Fruit fly (Drosophila melanogaster) whole organism, wandering third instar larva: ENCODE results near the gene AlaRS.

Source experiments
- Abd-B ChIP-seq: fragments of >200 bp; optimal IDR thresholded peaks from 2 replicates; lab custom pipeline; 2017; ENCODE audit warnings: missing biosample characterization, missing genetic modification characterization
- CG32264 ChIP-seq: fragments of 200-800 bp; sonication (Bioruptor generic); optimal IDR thresholded peaks from 2 replicates; lab custom pipeline; 2016; ENCODE audit warnings: missing biosample characterization, missing genetic modification characterization
- CG9705 ChIP-seq: fragments of 200-800 bp; sonication (Bioruptor generic); optimal IDR thresholded peaks from 2 replicates; lab custom pipeline; 2018; ENCODE audit warnings: missing biosample characterization, mild to moderate bottlenecking, missing genetic modification characterization
- CrebA ChIP-seq: fragments of 200-800 bp; sonication (Bioruptor generic); optimal IDR thresholded peaks from 2 replicates; lab custom pipeline; 2016; ENCODE audit warnings: missing biosample characterization, mild to moderate bottlenecking, missing genetic modification characterization, borderline replicate concordance
- Dfd ChIP-seq: fragments of >200 bp; optimal IDR thresholded peaks from 2 replicates; lab custom pipeline; 2017; ENCODE audit warnings: missing biosample characterization, missing genetic modification characterization
- Dif ChIP-seq: fragments of 200-275, 200-300 bp; sonication (Bioruptor generic); optimal IDR thresholded peaks from 2 replicates; lab custom pipeline; 2018; ENCODE audit warnings: missing biosample characterization, missing genetic modification characterization; ENCODE audit not compliant: partially characterized antibody
- GATAd ChIP-seq: sonication (Bioruptor generic); optimal IDR thresholded peaks from 2 replicates; lab custom pipeline; 2016; ENCODE audit warnings: missing biosample characterization, missing genetic modification characterization
- HLH106 ChIP-seq: fragments of 200-800 bp; optimal IDR thresholded peaks from 3 replicates; lab custom pipeline; 2019; ENCODE audit warnings: missing biosample characterization, mild to moderate bottlenecking, missing genetic modification characterization, moderate library complexity
- Hnf4 ChIP-seq: fragments of 200-800 bp; sonication (Bioruptor generic); optimal IDR thresholded peaks from 2 replicates; lab custom pipeline; 2016; ENCODE audit warnings: missing biosample characterization, mild to moderate bottlenecking, missing genetic modification characterization
- Hr78 ChIP-seq: fragments of >200 bp; optimal IDR thresholded peaks from 2 replicates; lab custom pipeline; 2017; ENCODE audit warnings: missing biosample characterization, missing genetic modification characterization
- Hr83 ChIP-seq: fragments of 200-300 bp; sonication (Bioruptor generic); optimal IDR thresholded peaks from 2 replicates; lab custom pipeline; 2016; ENCODE audit warnings: missing biosample characterization, mild to moderate bottlenecking, missing genetic modification characterization, moderate library complexity; ENCODE audit not compliant: poor library complexity, severe bottlenecking
- Jra ChIP-seq: sonication (Bioruptor generic); optimal IDR thresholded peaks from 2 replicates; lab custom pipeline; 2016; ENCODE audit warnings: missing biosample characterization, missing genetic modification characterization
- Mio ChIP-seq: sonication (Bioruptor generic); optimal IDR thresholded peaks from 2 replicates; lab custom pipeline; 2016; ENCODE audit warnings: missing biosample characterization, missing genetic modification characterization
- Myc ChIP-seq: fragments of >200 bp; optimal IDR thresholded peaks from 2 replicates; lab custom pipeline; 2017
- N ChIP-seq: fragments of >200 bp; optimal IDR thresholded peaks from 2 replicates; lab custom pipeline; 2018; ENCODE audit warnings: missing biosample characterization, missing external identifiers, missing genetic modification characterization
- OdsH ChIP-seq: fragments of 200-800 bp; sonication (Bioruptor generic); optimal IDR thresholded peaks from 2 replicates; lab custom pipeline; 2016; ENCODE audit warnings: missing biosample characterization, mild to moderate bottlenecking, missing genetic modification characterization
- Rel ChIP-seq, 2 experiments: fragments of 200-800 bp; sonication (Bioruptor generic) in 1 of 2; optimal IDR thresholded peaks; 2 replicates in 1 of 2; 3 replicates in 1 of 2; lab custom pipeline; 2016 to 2019; ENCODE audit warnings: mild to moderate bottlenecking in 2 of 2, missing biosample characterization in 2 of 2, missing genetic modification characterization in 2 of 2, moderate library complexity in 1 of 2
- Sp1 ChIP-seq: fragments of 200-800 bp; sonication (Bioruptor generic); optimal IDR thresholded peaks from 3 replicates; lab custom pipeline; 2019; ENCODE audit warnings: missing biosample characterization, mild to moderate bottlenecking, missing genetic modification characterization, moderate library complexity
- Vsx2 ChIP-seq: fragments of 200-300, 225-300 bp; sonication (Bioruptor generic); optimal IDR thresholded peaks from 2 replicates; lab custom pipeline; 2018; ENCODE audit warnings: missing biosample characterization, missing genetic modification characterization; ENCODE audit not compliant: partially characterized antibody
- br ChIP-seq: fragments of 200-800 bp; sonication (Bioruptor generic); optimal IDR thresholded peaks from 2 replicates; lab custom pipeline; 2016; ENCODE audit warnings: missing biosample characterization, missing genetic modification characterization
- brk ChIP-seq: fragments of 200-800 bp; sonication (Bioruptor generic); optimal IDR thresholded peaks from 2 replicates; lab custom pipeline; 2016; ENCODE audit warnings: missing biosample characterization, mild to moderate bottlenecking, missing genetic modification characterization
- dl ChIP-seq, 2 experiments: fragments of 175-275, 200-275 bp in 1 of 2; fragments of 200-275 bp in 1 of 2; sonication (Bioruptor generic); optimal IDR thresholded peaks; lab custom pipeline; 2018; ENCODE audit warnings: mild to moderate bottlenecking in 2 of 2, missing biosample characterization in 2 of 2, missing genetic modification characterization in 2 of 2, moderate library complexity in 2 of 2; ENCODE audit not compliant: partially characterized antibody in 2 of 2, insufficient read depth in 1 of 2
- dmrt93B ChIP-seq: fragments of 200-800 bp; sonication (Bioruptor generic); optimal IDR thresholded peaks from 2 replicates; lab custom pipeline; 2018; ENCODE audit warnings: missing biosample characterization, mild to moderate bottlenecking, missing genetic modification characterization
- dsf ChIP-seq: sonication (Bioruptor generic); optimal IDR thresholded peaks from 2 replicates; lab custom pipeline; 2016; ENCODE audit warnings: missing biosample characterization, missing genetic modification characterization, borderline replicate concordance
- ey ChIP-seq: fragments of 200-800 bp; sonication (Bioruptor generic); optimal IDR thresholded peaks from 2 replicates; lab custom pipeline; 2016; ENCODE audit warnings: missing biosample characterization, missing genetic modification characterization
- foxo ChIP-seq, 2 experiments: fragments of 200-800 bp; sonication (Bioruptor generic); optimal IDR thresholded peaks; 2 replicates in 1 of 2; 3 replicates in 1 of 2; lab custom pipeline; 2016 to 2017; ENCODE audit warnings: missing biosample characterization in 2 of 2, missing genetic modification characterization in 2 of 2
- fru ChIP-seq: fragments of 200-800 bp; sonication (Bioruptor generic); optimal IDR thresholded peaks from 3 replicates; lab custom pipeline; 2016; ENCODE audit warnings: missing biosample characterization, mild to moderate bottlenecking, missing genetic modification characterization
- h ChIP-seq: fragments of 200-800 bp; sonication (Bioruptor generic); optimal IDR thresholded peaks from 3 replicates; lab custom pipeline; 2016; ENCODE audit warnings: missing biosample characterization, mild to moderate bottlenecking, missing genetic modification characterization
- jim ChIP-seq: fragments of 175-275, 200-325 bp; sonication (Bioruptor generic); optimal IDR thresholded peaks from 2 replicates; lab custom pipeline; 2016; ENCODE audit warnings: missing biosample characterization, mild to moderate bottlenecking, missing genetic modification characterization
- lola ChIP-seq: fragments of >200 bp; optimal IDR thresholded peaks from 2 replicates; lab custom pipeline; 2017; ENCODE audit warnings: missing biosample characterization, missing genetic modification characterization
- pan ChIP-seq: fragments of >200 bp; optimal IDR thresholded peaks from 2 replicates; lab custom pipeline; 2017
- psq ChIP-seq: fragments of 200-800 bp; sonication (Bioruptor generic); optimal IDR thresholded peaks from 3 replicates; lab custom pipeline; 2017; ENCODE audit warnings: missing biosample characterization, mild to moderate bottlenecking, missing genetic modification characterization, moderate library complexity
- rgr ChIP-seq: fragments of 200-800 bp; sonication (Bioruptor generic); optimal IDR thresholded peaks from 3 replicates; lab custom pipeline; 2016; ENCODE audit warnings: missing biosample characterization, mild to moderate bottlenecking, missing genetic modification characterization
- sage ChIP-seq: fragments of 200-800 bp; sonication (Bioruptor generic); optimal IDR thresholded peaks from 2 replicates; lab custom pipeline; 2016; ENCODE audit warnings: missing biosample characterization, mild to moderate bottlenecking, missing genetic modification characterization
- sv ChIP-seq: fragments of 200-800 bp; sonication (Bioruptor generic); optimal IDR thresholded peaks from 3 replicates; lab custom pipeline; 2016; ENCODE audit warnings: missing biosample characterization, missing genetic modification characterization
- tai ChIP-seq: sonication (Bioruptor generic); optimal IDR thresholded peaks from 2 replicates; lab custom pipeline; 2016; ENCODE audit warnings: missing biosample characterization, missing genetic modification characterization
- usp ChIP-seq: fragments of >200 bp; optimal IDR thresholded peaks from 2 replicates; lab custom pipeline; 2017; ENCODE audit warnings: missing biosample characterization, missing genetic modification characterization
- woc ChIP-seq: sonication (Bioruptor generic); optimal IDR thresholded peaks from 2 replicates; lab custom pipeline; 2016; ENCODE audit warnings: missing biosample characterization, mild to moderate bottlenecking, missing genetic modification characterization

Gene AlaRS

dm6 chr2L:8403286-8404270 is 22.0 kb upstream of the AlaRS start, which contains the start of gene emb:
TSS of gene emb (plus strand) at chr2L:8403573.
- TF ChIP-seq brk (GFP tag; lab: Kevin White, UChicago) = no peak
- peak; percentile 54 for TF ChIP-seq woc
- TF ChIP-seq GATAd (GFP tag; lab: Kevin White, UChicago) = no peak
- no peak for TF ChIP-seq Mio (GFP tag; lab: Kevin White, UChicago)
- TF ChIP-seq CG32264 (GFP tag; lab: Kevin White, UChicago) = no peak
- no peak for TF ChIP-seq Dfd (GFP tag; lab: Kevin White, UChicago)
- peak; percentile 6 for TF ChIP-seq dsf (GFP tag; lab: Kevin White, UChicago)
- peak; percentile 11 for TF ChIP-seq HLH106 (tag; lab: Kevin White, UChicago)
- no peak for TF ChIP-seq Dif (GFP tag; lab: Kevin White, UChicago)
- TF ChIP-seq Sp1 (GFP tag; lab: Kevin White, UChicago) = peak; percentile 73
- TF ChIP-seq br (GFP tag; lab: Kevin White, UChicago) = no peak
- TF ChIP-seq jim (GFP tag; lab: Kevin White, UChicago) = peak; percentile 46
- no peak for TF ChIP-seq sage (GFP tag; lab: Kevin White, UChicago)
- TF ChIP-seq CG9705 (GFP tag; lab: Kevin White, UChicago) = peak; percentile 25
- TF ChIP-seq Rel (GFP tag; optimal IDR thresholded peaks at IDR 0.05; lab: Kevin White, UChicago) = no peak
- TF ChIP-seq Rel (tag; optimal IDR thresholded peaks at IDR 0.05; lab: Kevin White, UChicago) = peak; percentile 49
- no peak for TF ChIP-seq Vsx2 (GFP tag; lab: Kevin White, UChicago)
- TF ChIP-seq Hr78 = no peak
- TF ChIP-seq usp (GFP tag; lab: Kevin White, UChicago) = no peak
- peak; percentile 7 for TF ChIP-seq sv
- TF ChIP-seq N (GFP tag; lab: Kevin White, UChicago) = peak; percentile 75
- peak; percentile 69 for TF ChIP-seq fru (GFP tag; lab: Kevin White, UChicago)
- TF ChIP-seq dmrt93B = no peak
- TF ChIP-seq OdsH (GFP tag; lab: Kevin White, UChicago) = peak; percentile 40
- TF ChIP-seq Hr83 = peak; percentile 80
- TF ChIP-seq pan (lab: Kevin White, UChicago) = no peak
- TF ChIP-seq h (GFP tag; lab: Kevin White, UChicago) = peak; percentile 58
- no peak for TF ChIP-seq lola (GFP tag; lab: Kevin White, UChicago)
- no peak for TF ChIP-seq tai (GFP tag; lab: Kevin White, UChicago)
- TF ChIP-seq CrebA (GFP tag; lab: Kevin White, UChicago) = no peak
- no peak for TF ChIP-seq dl (GFP tag; optimal IDR thresholded peaks at IDR 0.05; lab: Kevin White, UChicago; ENCODE audit: insufficient read depth in 1 of 2, partially characterized antibody in 2 of 2)
- TF ChIP-seq Hnf4 (GFP tag; lab: Kevin White, UChicago) = no peak
- TF ChIP-seq Jra (GFP tag; lab: Kevin White, UChicago) = peak; percentile 40
- peak in 1 of 2 experiments; percentile 60 for TF ChIP-seq foxo (GFP tag; optimal IDR thresholded peaks at IDR 0.05; lab: Kevin White, UChicago)
- TF ChIP-seq Myc (lab: Kevin White, UChicago) = no peak
- TF ChIP-seq rgr (GFP tag; lab: Kevin White, UChicago) = peak; percentile 61
- no peak for TF ChIP-seq Abd-B
- peak; percentile 20 for TF ChIP-seq ey (GFP tag; lab: Kevin White, UChicago)
- peak; percentile 45 for TF ChIP-seq psq (GFP tag; lab: Kevin White, UChicago)

- TF ChIP-seq ey (GFP tag; lab: Kevin White, UChicago) (no peak), rgr (GFP tag; lab: Kevin White, UChicago) (no peak), dsf (GFP tag; lab: Kevin White, UChicago) (no peak), Sp1 (GFP tag; lab: Kevin White, UChicago) (no peak)
Observed at dm6 chr2L:8402928-8403285, 21.3 kb upstream of the AlaRS start, which contains the start of gene fy. TSS of gene fy (minus strand) at chr2L:8403280.
